Fruit fly (Drosophila melanogaster) whole organism, embryonic: Measurements from ENCODE around the gene Polr3E.

Source experiments
- Bgb ChIP-seq: fragments of 200-800 bp; sonication (Bioruptor generic); IDR thresholded peaks from 2 replicates; pipeline ENCODE4 v1.3.6; 2022; ENCODE audit warnings: missing biosample characterization, missing genetic modification characterization; ENCODE audit not compliant: partially characterized antibody
- CG12236 ChIP-seq: fragments of 200-800 bp; sonication (Bioruptor generic); optimal IDR thresholded peaks from 2 replicates; lab custom pipeline; 2016; ENCODE audit warnings: missing biosample characterization, missing genetic modification characterization
- CG14014 ChIP-seq: fragments of 200-800 bp; sonication (Bioruptor generic); IDR thresholded peaks from 2 replicates; pipeline ENCODE4 v1.3.6; 2022; ENCODE audit warnings: missing biosample characterization, missing genetic modification characterization
- CG14050 ChIP-seq: fragments of 200-800 bp; sonication (Bioruptor generic); IDR thresholded peaks from 3 replicates; pipeline ENCODE4 v1.3.6; 2022; ENCODE audit warnings: missing biosample characterization, missing genetic modification characterization
- CG15011 ChIP-seq: fragments of 200-800 bp; sonication (Bioruptor generic); optimal IDR thresholded peaks from 3 replicates; lab custom pipeline; 2018; ENCODE audit warnings: missing biosample characterization, mild to moderate bottlenecking, missing genetic modification characterization
- CG15073 ChIP-seq: fragments of 200-800 bp; sonication (Bioruptor generic); optimal IDR thresholded peaks from 2 replicates; lab custom pipeline; 2016; ENCODE audit warnings: missing biosample characterization, missing genetic modification characterization
- CG1529 ChIP-seq: fragments of 200-800 bp; sonication (Bioruptor generic); optimal IDR thresholded peaks from 3 replicates; lab custom pipeline; 2018; ENCODE audit warnings: missing biosample characterization, missing genetic modification characterization
- CG17568 ChIP-seq: fragments of 200-800 bp; sonication (Bioruptor generic); optimal IDR thresholded peaks from 2 replicates; lab custom pipeline; 2018; ENCODE audit warnings: missing biosample characterization, mild to moderate bottlenecking, missing genetic modification characterization, moderate library complexity
- CG3065 ChIP-seq: fragments of 200-800 bp; sonication (Bioruptor generic); optimal IDR thresholded peaks from 2 replicates; lab custom pipeline; 2016; ENCODE audit warnings: missing biosample characterization, missing genetic modification characterization
- CG31224 ChIP-seq: fragments of 200-800 bp; sonication (Bioruptor generic); IDR thresholded peaks from 2 replicates; pipeline ENCODE4 v1.3.6; 2022; ENCODE audit warnings: missing biosample characterization, missing genetic modification characterization
- CG3281 ChIP-seq: fragments of 200-800 bp; sonication (Bioruptor generic); optimal IDR thresholded peaks from 3 replicates; lab custom pipeline; 2017; ENCODE audit warnings: missing biosample characterization, mild to moderate bottlenecking, missing genetic modification characterization
- CG4707 ChIP-seq: fragments of 200-800 bp; sonication (Bioruptor generic); optimal IDR thresholded peaks from 2 replicates; lab custom pipeline; 2018; ENCODE audit warnings: missing biosample characterization, mild to moderate bottlenecking, missing genetic modification characterization, moderate library complexity
- CG6254 ChIP-seq: fragments of 200-800 bp; sonication (Bioruptor generic); optimal IDR thresholded peaks from 3 replicates; lab custom pipeline; 2017; ENCODE audit warnings: mild to moderate bottlenecking, missing biosample characterization, missing genetic modification reagents, missing genetic modification characterization
- CG6683 ChIP-seq: fragments of 200-800 bp; sonication (Bioruptor generic); optimal IDR thresholded peaks from 2 replicates; lab custom pipeline; 2017; ENCODE audit warnings: missing biosample characterization, mild to moderate bottlenecking, missing genetic modification characterization, missing genetic modification reagents
- CG8478 ChIP-seq: fragments of >200 bp; optimal IDR thresholded peaks from 2 replicates; lab custom pipeline; 2018
- Eip74EF ChIP-seq, 2 experiments: fragments of 200-800 bp in 1 of 2; fragments of >200 bp in 1 of 2; sonication (Bioruptor generic) in 1 of 2; optimal IDR thresholded peaks; 2 replicates each; lab custom pipeline; 2017 to 2019; ENCODE audit warnings: missing biosample characterization in 2 of 2, missing genetic modification characterization in 2 of 2, mild to moderate bottlenecking in 1 of 2, moderate library complexity in 1 of 2
- Fer2 ChIP-seq: fragments of 200-800 bp; sonication (Bioruptor generic); optimal IDR thresholded peaks from 2 replicates; lab custom pipeline; 2018; ENCODE audit warnings: missing biosample characterization, mild to moderate bottlenecking, missing genetic modification characterization, moderate library complexity
- GATAe ChIP-seq: fragments of 200-800 bp; sonication (Bioruptor generic); conservative IDR thresholded peaks from 2 replicates; pipeline ENCODE4 v1.3.6; 2022; ENCODE audit warnings: missing biosample characterization, missing genetic modification characterization
- HLH54F ChIP-seq: fragments of 200-800 bp; sonication (Bioruptor generic); optimal IDR thresholded peaks from 3 replicates; lab custom pipeline; 2016; ENCODE audit warnings: missing biosample characterization, missing genetic modification characterization
- Hey ChIP-seq: fragments of 200-800 bp; sonication (Bioruptor generic); optimal IDR thresholded peaks from 3 replicates; lab custom pipeline; 2018; ENCODE audit warnings: missing biosample characterization, mild to moderate bottlenecking, missing genetic modification characterization
- Hr51 ChIP-seq, 2 experiments: fragments of 200-800 bp; sonication (Bioruptor generic); optimal IDR thresholded peaks; 2 replicates in 1 of 2; 3 replicates in 1 of 2; lab custom pipeline; 2016 to 2018; ENCODE audit warnings: missing biosample characterization in 2 of 2, missing genetic modification characterization in 2 of 2, mild to moderate bottlenecking in 1 of 2, moderate library complexity in 1 of 2
- Hsf ChIP-seq: fragments of 200-800 bp; sonication (Bioruptor generic); optimal IDR thresholded peaks from 3 replicates; lab custom pipeline; 2016; ENCODE audit warnings: missing biosample characterization, missing genetic modification characterization
- Jarid2 ChIP-seq: fragments of 200-800 bp; sonication (Bioruptor generic); optimal IDR thresholded peaks from 3 replicates; lab custom pipeline; 2017; ENCODE audit warnings: mild to moderate bottlenecking, missing biosample characterization, missing genetic modification reagents, missing genetic modification characterization
- Kr ChIP-seq: fragments of 200-800 bp; sonication (Bioruptor generic); optimal IDR thresholded peaks from 2 replicates; lab custom pipeline; 2017; ENCODE audit warnings: missing biosample characterization, mild to moderate bottlenecking, missing genetic modification characterization
- Mrtf ChIP-seq: fragments of 200-800 bp; sonication (Bioruptor generic); IDR thresholded peaks from 3 replicates; pipeline ENCODE4 v1.3.6; 2022; ENCODE audit warnings: missing biosample characterization, missing genetic modification characterization
- NC2β ChIP-seq: fragments of 200-800 bp; sonication (Bioruptor generic); optimal IDR thresholded peaks from 2 replicates; lab custom pipeline; 2016; ENCODE audit warnings: missing biosample characterization, missing genetic modification characterization
- Opbp ChIP-seq: fragments of 200-800 bp; sonication (Bioruptor generic); IDR thresholded peaks from 3 replicates; pipeline ENCODE4 v1.3.6; 2022; ENCODE audit warnings: missing biosample characterization, missing genetic modification characterization; ENCODE audit not compliant: partially characterized antibody
- Ptx1 ChIP-seq: fragments of 200-800 bp; sonication (Bioruptor generic); IDR thresholded peaks from 2 replicates; pipeline ENCODE4 v1.3.6; 2022; ENCODE audit warnings: missing biosample characterization, missing genetic modification characterization
- Rfx ChIP-seq: fragments of 200-800 bp; sonication (Bioruptor generic); IDR thresholded peaks from 2 replicates; pipeline ENCODE4 v1.3.6; 2022; ENCODE audit warnings: missing biosample characterization, missing genetic modification characterization
- Rx ChIP-seq: fragments of 200-800 bp; sonication (Bioruptor generic); IDR thresholded peaks from 2 replicates; pipeline ENCODE4 v1.3.6; 2022; ENCODE audit warnings: missing biosample characterization, missing genetic modification characterization
- Xrp1 ChIP-seq: fragments of 200-800 bp; sonication (Bioruptor generic); IDR thresholded peaks from 2 replicates; pipeline ENCODE4 v1.3.6; 2022; ENCODE audit warnings: missing biosample characterization, missing genetic modification characterization
- abd-A ChIP-seq: fragments of 200-800 bp; sonication (Bioruptor generic); optimal IDR thresholded peaks from 3 replicates; lab custom pipeline; 2019; ENCODE audit warnings: missing biosample characterization, mild to moderate bottlenecking, missing genetic modification characterization, moderate library complexity
- bigmax ChIP-seq: fragments of 200-800 bp; sonication (Bioruptor generic); optimal IDR thresholded peaks from 2 replicates; lab custom pipeline; 2018; ENCODE audit warnings: missing biosample characterization, mild to moderate bottlenecking, missing genetic modification characterization
- btn ChIP-seq: fragments of 200-800 bp; sonication (Bioruptor generic); optimal IDR thresholded peaks from 2 replicates; lab custom pipeline; 2016; ENCODE audit warnings: missing biosample characterization, missing genetic modification characterization
- cad ChIP-seq: fragments of >200 bp; optimal IDR thresholded peaks from 2 replicates; lab custom pipeline; 2017; ENCODE audit warnings: missing biosample characterization, missing genetic modification characterization
- dan ChIP-seq: fragments of 200-800 bp; sonication (Bioruptor generic); IDR thresholded peaks from 2 replicates; pipeline ENCODE4 v1.3.6; 2022; ENCODE audit warnings: missing biosample characterization, missing genetic modification characterization
- eyg ChIP-seq: fragments of 200-800 bp; sonication (Bioruptor generic); optimal IDR thresholded peaks from 3 replicates; lab custom pipeline; 2016; ENCODE audit warnings: missing biosample characterization, missing genetic modification characterization
- fu2 ChIP-seq: fragments of 200-800 bp; sonication (Bioruptor generic); optimal IDR thresholded peaks from 2 replicates; lab custom pipeline; 2016; ENCODE audit warnings: missing biosample characterization, missing genetic modification characterization
- inv ChIP-seq: fragments of 200-800 bp; sonication (Bioruptor generic); IDR thresholded peaks from 2 replicates; pipeline ENCODE4 v1.3.6; 2022; ENCODE audit warnings: missing biosample characterization, missing genetic modification characterization; ENCODE audit not compliant: partially characterized antibody
- ken ChIP-seq: fragments of 200-800 bp; sonication (Bioruptor generic); IDR thresholded peaks from 3 replicates; pipeline ENCODE4 v1.3.6; 2022; ENCODE audit warnings: missing biosample characterization, missing genetic modification characterization
- otp ChIP-seq: fragments of 200-800 bp; sonication (Bioruptor generic); IDR thresholded peaks from 3 replicates; pipeline ENCODE4, ENCODE4 v1.3.6; 2022; ENCODE audit warnings: missing biosample characterization, missing genetic modification characterization
- pum ChIP-seq: fragments of 200-800 bp; sonication (Bioruptor generic); optimal IDR thresholded peaks from 2 replicates; lab custom pipeline; 2016; ENCODE audit warnings: missing biosample characterization, missing genetic modification characterization
- ro ChIP-seq: fragments of 200-800 bp; sonication (Bioruptor generic); IDR thresholded peaks from 2 replicates; pipeline ENCODE4 v1.3.6; 2022; ENCODE audit warnings: missing biosample characterization, missing genetic modification characterization
- shn ChIP-seq: fragments of 200-800 bp; sonication (Bioruptor generic); optimal IDR thresholded peaks from 3 replicates; lab custom pipeline; 2016; ENCODE audit warnings: missing biosample characterization, missing genetic modification characterization
- tna ChIP-seq: fragments of 200-800 bp; sonication (Bioruptor generic); IDR thresholded peaks from 2 replicates; pipeline ENCODE4 v1.3.6; 2022; ENCODE audit warnings: missing biosample characterization, missing genetic modification characterization; ENCODE audit not compliant: partially characterized antibody
- toy ChIP-seq: fragments of 200-800 bp; sonication (Bioruptor generic); IDR thresholded peaks from 2 replicates; pipeline ENCODE4 v1.3.6; 2022; ENCODE audit warnings: missing biosample characterization, missing genetic modification characterization
- trh ChIP-seq: fragments of 200-800 bp; sonication (Bioruptor generic); optimal IDR thresholded peaks from 2 replicates; lab custom pipeline; 2016; ENCODE audit warnings: missing biosample characterization, missing genetic modification characterization
- tup ChIP-seq: fragments of 200-800 bp; sonication (Bioruptor generic); optimal IDR thresholded peaks from 2 replicates; lab custom pipeline; 2016; ENCODE audit warnings: missing biosample characterization, mild to moderate bottlenecking, missing genetic modification characterization, moderate library complexity
- unc-4 ChIP-seq: fragments of 200-800 bp; sonication (Bioruptor generic); IDR thresholded peaks from 2 replicates; pipeline ENCODE4 v1.3.6; 2022; ENCODE audit warnings: missing biosample characterization, missing genetic modification characterization; ENCODE audit not compliant: partially characterized antibody
- vnd ChIP-seq: fragments of 200-800 bp; sonication (Bioruptor generic); IDR thresholded peaks from 3 replicates; pipeline ENCODE4 v1.3.6; 2022; ENCODE audit warnings: missing biosample characterization, missing genetic modification characterization; ENCODE audit not compliant: partially characterized antibody

Gene Polr3E

dm6 chr3L:21060189-21061070 lies 28.8 kb downstream of the Polr3E start (continued):
- TF ChIP-seq trh (GFP tag; lab: Kevin White, UChicago) (no peak), CG3065 (GFP tag; lab: Kevin White, UChicago) (no peak), GATAe (no peak), Jarid2 (GFP tag; lab: Kevin White, UChicago) (no peak), Kr (GFP tag; lab: Kevin White, UChicago) (no peak), Opbp (GFP tag; lab: Robert Waterston, UW) (no peak), CG6254 (GFP tag; lab: Kevin White, UChicago) (no peak), CG15073 (no peak), bigmax (no peak), Ptx1 (GFP tag; lab: Robert Waterston, UW) (no peak), otp (GFP tag; lab: Robert Waterston, UW) (no peak), Hsf (GFP tag; lab: Kevin White, UChicago) (no peak), CG14014 (GFP tag; lab: Robert Waterston, UW) (0 out of 2 replicates have a peak, but pooled peaks have one; percentile 17), btn (no peak), Rx (no peak), CG8478 (lab: Kevin White, UChicago) (no peak), Fer2 (tag; lab: Kevin White, UChicago) (no peak), Xrp1 (no peak), CG6683 (GFP tag; lab: Kevin White, UChicago) (no peak), CG31224 (GFP tag; lab: Robert Waterston, UW) (no peak), unc-4 (GFP tag; lab: Robert Waterston, UW) (no peak), CG14050 (GFP tag; lab: Robert Waterston, UW) (no peak), inv (GFP tag; lab: Robert Waterston, UW) (no peak), abd-A (no peak), Hey (tag; lab: Kevin White, UChicago) (no peak), CG1529 (GFP tag; lab: Kevin White, UChicago) (no peak), Hr51 (GFP tag; optimal IDR thresholded peaks at IDR 0.05; lab: Kevin White, UChicago) (peak in 1 of 2 experiments; percentile 44), pum (GFP tag; lab: Kevin White, UChicago) (no peak), Rfx (GFP tag; lab: Robert Waterston, UW) (no peak), HLH54F (GFP tag; lab: Kevin White, UChicago) (no peak), dan (GFP tag; lab: Robert Waterston, UW) (no peak), fu2 (GFP tag; lab: Kevin White, UChicago) (no peak), shn (GFP tag; lab: Kevin White, UChicago) (no peak), cad (GFP tag; lab: Kevin White, UChicago) (no peak), tup (GFP tag; lab: Kevin White, UChicago) (no peak), Bgb (no peak), eyg (GFP tag; lab: Kevin White, UChicago) (no peak), vnd (no peak), CG3281 (no peak), ken (no peak), toy (no peak), CG17568 (GFP tag; lab: Kevin White, UChicago) (no peak), Eip74EF (GFP tag; optimal IDR thresholded peaks at IDR 0.05; lab: Kevin White, UChicago) (peak in 1 of 2 experiments; percentile 71), ro (no peak), tna (no peak), NC2β (GFP tag; lab: Kevin White, UChicago) (no peak), CG4707 (GFP tag; lab: Kevin White, UChicago) (no peak), Mrtf (no peak), CG15011 (GFP tag; lab: Kevin White, UChicago) (no peak), CG12236 (no peak)
